Worm (Caenorhabditis elegans): Measurements from ENCODE around the gene F57B1.1.

ce11 chrV:13195548-13195947 is at the start of gene F57B1.1:
- TF ChIP-seq elt-3 (tag; optimal IDR thresholded peaks at IDR 0.05), result no peak
- TF ChIP-seq nhr-12 (tag; optimal IDR thresholded peaks at IDR 0.05), result no peak
- no peak for TF ChIP-seq lsy-2 (tag; optimal IDR thresholded peaks at IDR 0.05)
- TF ChIP-seq ztf-11 (tag; optimal IDR thresholded peaks at IDR 0.05), result no peak
